Fruit fly (Drosophila melanogaster): ENCODE measurements around the gene RpL13A.

Gene RpL13A

DNA sequence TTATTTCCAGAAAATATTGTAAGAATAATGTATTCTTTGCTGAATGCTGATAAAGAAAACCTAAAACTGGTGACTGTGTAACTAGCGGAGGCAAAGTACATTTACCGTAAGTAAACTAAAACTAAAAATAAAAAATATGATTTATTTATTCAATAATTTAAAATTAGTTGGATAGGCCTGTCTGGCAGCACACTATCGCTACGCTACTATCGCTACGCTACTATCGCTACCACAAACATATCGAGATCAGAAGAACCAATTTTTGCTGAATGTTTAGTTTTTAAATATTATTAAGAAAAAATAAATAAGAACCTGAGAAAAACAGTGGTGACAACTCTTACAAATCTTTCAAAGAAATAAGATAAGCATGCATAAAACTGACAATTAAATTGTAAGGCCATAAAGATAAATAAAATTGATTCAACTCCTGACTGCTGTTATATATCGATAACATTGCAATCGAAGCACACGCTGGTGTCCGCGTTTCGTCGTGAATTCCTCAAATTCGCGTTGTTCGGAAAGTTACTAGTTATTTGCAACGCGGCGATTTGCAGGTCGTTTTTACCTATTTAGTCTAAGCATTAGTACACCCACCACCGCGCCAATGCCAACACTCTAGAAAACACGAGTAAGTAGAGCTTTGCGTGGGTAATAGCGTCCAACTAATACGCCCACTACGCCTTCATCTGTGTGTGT, 36.1 kb downstream of the RpL13A start, which contains the start of gene Wdr33 (continued):
- TF ChIP-seq Nf-YB (GFP tag; optimal IDR thresholded peaks at IDR 0.05) (no peak), CTCF (GFP tag; optimal IDR thresholded peaks at IDR 0.05) (no peak), CG8924 (tag; optimal IDR thresholded peaks at IDR 0.05) (peak; percentile 36), E2f2 (GFP tag; IDR thresholded peaks at IDR 0.05) (no peak), tll (GFP tag; optimal IDR thresholded peaks at IDR 0.05) (no peak), jumu (GFP tag; optimal IDR thresholded peaks at IDR 0.05) (no peak), CG11723 (GFP tag; optimal IDR thresholded peaks at IDR 0.05) (no peak), CG4730 (GFP tag; IDR thresholded peaks at IDR 0.05) (no peak), yki (optimal IDR thresholded peaks at IDR 0.05) (no peak), CG4360 (GFP tag; IDR thresholded peaks at IDR 0.05) (no peak), bcd (GFP tag; optimal IDR thresholded peaks at IDR 0.05) (peak; percentile 22), MTF-1 (GFP tag; optimal IDR thresholded peaks at IDR 0.05; ENCODE audit: borderline replicate concordance) (no peak), CG1529 (GFP tag; optimal IDR thresholded peaks at IDR 0.05) (peak; percentile 8), zf30C (GFP tag; optimal IDR thresholded peaks at IDR 0.05) (no peak), Hey (tag; optimal IDR thresholded peaks at IDR 0.05) (no peak), HLH3B (GFP tag; IDR thresholded peaks at IDR 0.05) (peak; percentile 30; the same call in 1 of the 2 replicates), H2.0 (GFP tag; IDR thresholded peaks at IDR 0.05) (peak; percentile 21; the same call in 1 of the 2 replicates), CG12155 (GFP tag; optimal IDR thresholded peaks at IDR 0.05) (peak; percentile 83), Vsx1 (GFP tag; optimal IDR thresholded peaks at IDR 0.05) (no peak), gsb-n (tag; optimal IDR thresholded peaks at IDR 0.05) (no peak), CG5180 (GFP tag; optimal IDR thresholded peaks at IDR 0.05) (no peak), CG17186 (GFP tag; optimal IDR thresholded peaks at IDR 0.05) (no peak), ap (GFP tag; IDR thresholded peaks at IDR 0.05) (no peak), bsh (GFP tag; optimal IDR thresholded peaks at IDR 0.05) (no peak), ATbp (GFP tag; optimal IDR thresholded peaks at IDR 0.05) (no peak), Med (GFP tag) (no peak), CG16815 (GFP tag; optimal IDR thresholded peaks at IDR 0.05) (peak; percentile 30), crc (GFP tag; optimal IDR thresholded peaks at IDR 0.05) (no peak), Jarid2 (GFP tag; optimal IDR thresholded peaks at IDR 0.05) (no peak), CG4854 (GFP tag; optimal IDR thresholded peaks at IDR 0.05) (no peak), Mrtf (GFP tag; IDR thresholded peaks at IDR 0.05) (no peak), her (GFP tag; optimal IDR thresholded peaks at IDR 0.05) (peak; percentile 1), CG31365 (tag; optimal IDR thresholded peaks at IDR 0.05) (no peak), CG10431 (GFP tag; optimal IDR thresholded peaks at IDR 0.05) (no peak), CG13287 (GFP tag; IDR thresholded peaks at IDR 0.05; ENCODE audit: partially characterized antibody) (peak; percentile 89), Fer1 (GFP tag; optimal IDR thresholded peaks at IDR 0.05) (no peak), wor (GFP tag; IDR thresholded peaks at IDR 0.05) (0 out of 2 replicates have a peak, but pooled peaks have one; percentile 13), NFAT (GFP tag; IDR thresholded peaks at IDR 0.05) (0 out of 2 replicates have a peak, but pooled peaks have one; percentile 8), croc (GFP tag; conservative IDR thresholded peaks at IDR 0.05) (no peak), eve (GFP tag; optimal IDR thresholded peaks at IDR 0.05) (no peak), Gsc (GFP tag; IDR thresholded peaks at IDR 0.05) (no peak), CG11696 (GFP tag; IDR thresholded peaks at IDR 0.05) (no peak), dati (GFP tag; IDR thresholded peaks at IDR 0.05) (no peak), sug (tag; optimal IDR thresholded peaks at IDR 0.05) (peak; percentile 10), CG32772 (GFP tag; IDR thresholded peaks at IDR 0.05) (no peak), CG3065 (GFP tag; optimal IDR thresholded peaks at IDR 0.05) (no peak), fd3F (GFP tag; optimal IDR thresholded peaks at IDR 0.05) (no peak), ase (GFP tag; IDR thresholded peaks at IDR 0.05) (no peak; the same call in 2 of the 3 replicates), danr (GFP tag; IDR thresholded peaks at IDR 0.05) (0 out of 2 replicates have a peak, but pooled peaks have one; percentile 17), seq (GFP tag; IDR thresholded peaks at IDR 0.05) (no peak), Dfd (GFP tag; optimal IDR thresholded peaks at IDR 0.05) (no peak)

Data from whole organism, embryonic.